Fruit fly (Drosophila melanogaster) whole organism, embryonic: ENCODE results near the gene Ant2.

Source experiments
- B-H1 ChIP-seq: fragments of 200-800 bp; sonication (Bioruptor generic); IDR thresholded peaks from 3 replicates; pipeline ENCODE4 v1.3.6; 2022; ENCODE audit warnings: missing biosample characterization, missing genetic modification characterization
- B-H2 ChIP-seq: fragments of 200-800 bp; sonication (Bioruptor generic); optimal IDR thresholded peaks from 2 replicates; lab custom pipeline; 2018; ENCODE audit warnings: missing biosample characterization, mild to moderate bottlenecking, missing genetic modification characterization
- Blimp-1 ChIP-seq: fragments of 200-800 bp; sonication (Bioruptor generic); optimal IDR thresholded peaks from 3 replicates; lab custom pipeline; 2018; ENCODE audit warnings: missing biosample characterization, missing genetic modification characterization, mild to moderate bottlenecking, moderate library complexity, missing genetic modification reagents
- CG10147 ChIP-seq: fragments of 200-800 bp; sonication (Bioruptor generic); optimal IDR thresholded peaks from 2 replicates; lab custom pipeline; 2019; ENCODE audit warnings: missing biosample characterization, mild to moderate bottlenecking, missing genetic modification characterization, moderate library complexity
- CG10979 ChIP-seq: fragments of 200-800 bp; sonication (Bioruptor generic); optimal IDR thresholded peaks from 2 replicates; lab custom pipeline; 2018; ENCODE audit warnings: missing biosample characterization, mild to moderate bottlenecking, missing genetic modification characterization, moderate library complexity
- CG11456 ChIP-seq: fragments of 200-800 bp; sonication (Bioruptor generic); IDR thresholded peaks from 3 replicates; pipeline ENCODE4 v1.3.6; 2022; ENCODE audit warnings: missing biosample characterization, missing genetic modification characterization
- CG1647 ChIP-seq: fragments of 200-800 bp; sonication (Bioruptor generic); optimal IDR thresholded peaks from 3 replicates; lab custom pipeline; 2016; ENCODE audit warnings: missing biosample characterization, missing genetic modification characterization
- CG16815 ChIP-seq: fragments of 200-800 bp; sonication (Bioruptor generic); optimal IDR thresholded peaks from 3 replicates; lab custom pipeline; 2017; ENCODE audit warnings: missing biosample characterization, mild to moderate bottlenecking, missing genetic modification characterization
- CG17359 ChIP-seq: fragments of 200-800 bp; sonication (Bioruptor generic); optimal IDR thresholded peaks from 3 replicates; lab custom pipeline; 2018; ENCODE audit warnings: missing biosample characterization, mild to moderate bottlenecking, missing genetic modification characterization, moderate library complexity
- CG17912 ChIP-seq: fragments of 200-800 bp; sonication (Bioruptor generic); optimal IDR thresholded peaks from 2 replicates; lab custom pipeline; 2018; ENCODE audit warnings: missing biosample characterization, mild to moderate bottlenecking, missing genetic modification characterization
- CG2199 ChIP-seq: fragments of 200-800 bp; sonication (Bioruptor generic); IDR thresholded peaks from 3 replicates; pipeline ENCODE4 v1.3.6; 2022; ENCODE audit warnings: missing biosample characterization, missing genetic modification characterization
- CG2202 ChIP-seq: fragments of 200-800 bp; sonication (Bioruptor generic); optimal IDR thresholded peaks from 2 replicates; lab custom pipeline; 2018; ENCODE audit warnings: missing biosample characterization, mild to moderate bottlenecking, missing genetic modification characterization
- CG31388 ChIP-seq: fragments of 200-800 bp; sonication (Bioruptor generic); optimal IDR thresholded peaks from 2 replicates; lab custom pipeline; 2016; ENCODE audit warnings: missing biosample characterization, missing genetic modification characterization
- CG32532 ChIP-seq: fragments of 200-800 bp; sonication (Bioruptor generic); IDR thresholded peaks from 2 replicates; pipeline ENCODE4 v1.3.6; 2022; ENCODE audit warnings: missing biosample characterization, missing genetic modification characterization
- CG4360 ChIP-seq: fragments of 200-800 bp; sonication (Bioruptor generic); IDR thresholded peaks from 2 replicates; pipeline ENCODE4 v1.3.6; 2022; ENCODE audit warnings: missing biosample characterization, missing genetic modification characterization
- CG4404 ChIP-seq: fragments of 200-800 bp; sonication (Bioruptor generic); IDR thresholded peaks from 2 replicates; pipeline ENCODE4 v1.3.6; 2022; ENCODE audit warnings: missing biosample characterization, missing genetic modification characterization
- CG6765 ChIP-seq: fragments of 200-800 bp; sonication (Bioruptor generic); optimal IDR thresholded peaks from 3 replicates; lab custom pipeline; 2017; ENCODE audit warnings: missing biosample characterization, mild to moderate bottlenecking, missing genetic modification characterization
- CG7928 ChIP-seq: fragments of 200-800 bp; sonication (Bioruptor generic); optimal IDR thresholded peaks from 2 replicates; lab custom pipeline; 2017; ENCODE audit warnings: missing biosample characterization, mild to moderate bottlenecking, missing genetic modification characterization
- CG7987 ChIP-seq: fragments of 200-800 bp; sonication (Bioruptor generic); optimal IDR thresholded peaks from 2 replicates; lab custom pipeline; 2018; ENCODE audit warnings: missing biosample characterization, mild to moderate bottlenecking, missing genetic modification characterization, moderate library complexity
- CG9727 ChIP-seq: fragments of 200-800 bp; sonication (Bioruptor generic); optimal IDR thresholded peaks from 3 replicates; lab custom pipeline; 2017; ENCODE audit warnings: missing biosample characterization, mild to moderate bottlenecking, missing genetic modification characterization
- CHES-1-like ChIP-seq: fragments of 200-800 bp; sonication (Bioruptor generic); optimal IDR thresholded peaks from 2 replicates; lab custom pipeline; 2016; ENCODE audit warnings: missing biosample characterization, missing genetic modification characterization
- Drgx ChIP-seq: fragments of 200-800 bp; sonication (Bioruptor generic); IDR thresholded peaks from 2 replicates; pipeline ENCODE4 v1.3.6; 2022; ENCODE audit warnings: missing biosample characterization, missing genetic modification characterization
- Gug ChIP-seq: fragments of 200-800 bp; sonication (Bioruptor generic); IDR thresholded peaks from 4 replicates; pipeline ENCODE4 v1.3.6; 2022; ENCODE audit warnings: missing biosample characterization, missing genetic modification characterization
- HLH4C ChIP-seq: fragments of 200-800 bp; sonication (Bioruptor generic); IDR thresholded peaks from 3 replicates; pipeline ENCODE4 v1.3.6; 2022; ENCODE audit warnings: missing biosample characterization, missing genetic modification characterization; ENCODE audit not compliant: partially characterized antibody
- Jarid2 ChIP-seq: fragments of 200-800 bp; sonication (Bioruptor generic); optimal IDR thresholded peaks from 3 replicates; lab custom pipeline; 2017; ENCODE audit warnings: mild to moderate bottlenecking, missing biosample characterization, missing genetic modification reagents, missing genetic modification characterization
- Lpt ChIP-seq: fragments of >200 bp; optimal IDR thresholded peaks from 2 replicates; lab custom pipeline; 2018; ENCODE audit warnings: missing biosample characterization, missing genetic modification characterization
- Oaz ChIP-seq: fragments of 200-800 bp; sonication (Bioruptor generic); IDR thresholded peaks from 2 replicates; pipeline ENCODE4 v1.3.6; 2022; ENCODE audit warnings: missing biosample characterization, missing genetic modification characterization
- Optix ChIP-seq: fragments of 200-800 bp; sonication (Bioruptor generic); IDR thresholded peaks from 3 replicates; pipeline ENCODE4 v1.3.6; 2022; ENCODE audit warnings: missing biosample characterization, missing genetic modification characterization
- TFAM ChIP-seq: fragments of 200-800 bp; sonication (Bioruptor generic); optimal IDR thresholded peaks from 2 replicates; lab custom pipeline; 2017; ENCODE audit warnings: missing biosample characterization, missing genetic modification characterization, inconsistent platforms
- aop ChIP-seq: fragments of 200-800 bp; sonication (Bioruptor generic); IDR thresholded peaks from 2 replicates; pipeline ENCODE4 v1.3.6; 2022; ENCODE audit warnings: missing biosample characterization, missing genetic modification characterization
- btn ChIP-seq: fragments of 200-800 bp; sonication (Bioruptor generic); optimal IDR thresholded peaks from 2 replicates; lab custom pipeline; 2016; ENCODE audit warnings: missing biosample characterization, missing genetic modification characterization
- chm ChIP-seq: fragments of 200-800 bp; sonication (Bioruptor generic); IDR thresholded peaks from 2 replicates; pipeline ENCODE4 v1.3.6; 2022; ENCODE audit warnings: missing biosample characterization, missing genetic modification characterization
- disco-r ChIP-seq: fragments of 200-800 bp; sonication (Bioruptor generic); optimal IDR thresholded peaks from 2 replicates; lab custom pipeline; 2016; ENCODE audit warnings: missing biosample characterization, missing genetic modification characterization
- ems ChIP-seq: fragments of 200-800 bp; sonication (Bioruptor generic); optimal IDR thresholded peaks from 3 replicates; lab custom pipeline; 2016; ENCODE audit warnings: missing biosample characterization, missing genetic modification characterization
- eve ChIP-seq, 2 experiments: fragments of >200 bp; optimal IDR thresholded peaks; 2 replicates each; lab custom pipeline; 2017; ENCODE audit warnings: missing biosample characterization in 2 of 2, missing genetic modification characterization in 2 of 2
- gcm ChIP-seq: fragments of 200-800 bp; sonication (Bioruptor generic); optimal IDR thresholded peaks from 2 replicates; lab custom pipeline; 2019; ENCODE audit warnings: missing biosample characterization, mild to moderate bottlenecking, missing genetic modification characterization, moderate library complexity
- gsb ChIP-seq: fragments of 200-800 bp; sonication (Bioruptor generic); IDR thresholded peaks from 2 replicates; pipeline ENCODE4 v1.3.6; 2022; ENCODE audit warnings: missing biosample characterization, missing genetic modification characterization
- hbn ChIP-seq: fragments of 200-800 bp; sonication (Bioruptor generic); IDR thresholded peaks from 2 replicates; pipeline ENCODE4 v1.3.6; 2022; ENCODE audit warnings: missing biosample characterization, missing genetic modification characterization; ENCODE audit not compliant: partially characterized antibody
- inv ChIP-seq: fragments of 200-800 bp; sonication (Bioruptor generic); IDR thresholded peaks from 2 replicates; pipeline ENCODE4 v1.3.6; 2022; ENCODE audit warnings: missing biosample characterization, missing genetic modification characterization; ENCODE audit not compliant: partially characterized antibody
- kah ChIP-seq: fragments of 200-800 bp; sonication (Bioruptor generic); optimal IDR thresholded peaks from 2 replicates; lab custom pipeline; 2018; ENCODE audit warnings: missing biosample characterization, mild to moderate bottlenecking, missing genetic modification characterization
- lbe ChIP-seq: fragments of 200-800 bp; sonication (Bioruptor generic); optimal IDR thresholded peaks from 2 replicates; lab custom pipeline; 2016; ENCODE audit warnings: missing biosample characterization, mild to moderate bottlenecking, missing genetic modification characterization
- lov ChIP-seq, 2 experiments: fragments of 200-800 bp in 1 of 2; fragments of >200 bp in 1 of 2; sonication (Bioruptor generic) in 1 of 2; IDR thresholded peaks in 1 of 2; optimal IDR thresholded peaks in 1 of 2; 2 replicates in 1 of 2; 3 replicates in 1 of 2; pipeline versions ENCODE4 v1.3.6 to Lab custom; 2017 to 2022; ENCODE audit warnings: missing biosample characterization in 1 of 2, missing genetic modification characterization in 1 of 2
- nerfin-1 ChIP-seq: fragments of 200-800 bp; sonication (Bioruptor generic); optimal IDR thresholded peaks from 3 replicates; lab custom pipeline; 2019; ENCODE audit warnings: missing biosample characterization, mild to moderate bottlenecking, missing genetic modification characterization, moderate library complexity
- pnt ChIP-seq: fragments of 200-800 bp; sonication (Bioruptor generic); optimal IDR thresholded peaks from 3 replicates; lab custom pipeline; 2016; ENCODE audit warnings: missing biosample characterization, missing genetic modification characterization
- row ChIP-seq: fragments of 200-800 bp; sonication (Bioruptor generic); IDR thresholded peaks from 3 replicates; pipeline ENCODE4 v1.3.6; 2022; ENCODE audit warnings: missing biosample characterization, missing genetic modification characterization
- slp2 ChIP-seq: fragments of 200-800 bp; sonication (Bioruptor generic); optimal IDR thresholded peaks from 2 replicates; lab custom pipeline; 2016; ENCODE audit warnings: missing biosample characterization, missing genetic modification characterization
- stc ChIP-seq: fragments of 200-800 bp; sonication (Bioruptor generic); IDR thresholded peaks from 2 replicates; pipeline ENCODE4 v1.3.6; 2022; ENCODE audit warnings: missing biosample characterization, missing genetic modification characterization
- tap ChIP-seq: fragments of 200-800 bp; optimal IDR thresholded peaks from 3 replicates; lab custom pipeline; 2019; ENCODE audit warnings: missing biosample characterization, mild to moderate bottlenecking, missing genetic modification characterization, moderate library complexity
- tup ChIP-seq: fragments of 200-800 bp; sonication (Bioruptor generic); optimal IDR thresholded peaks from 2 replicates; lab custom pipeline; 2016; ENCODE audit warnings: missing biosample characterization, mild to moderate bottlenecking, missing genetic modification characterization, moderate library complexity
- vfl ChIP-seq: fragments of 200-800 bp; sonication (Bioruptor generic); optimal IDR thresholded peaks from 2 replicates; lab custom pipeline; 2016; ENCODE audit warnings: missing biosample characterization, missing genetic modification characterization
- wor ChIP-seq: fragments of 200-800 bp; sonication (Bioruptor generic); IDR thresholded peaks from 2 replicates; pipeline ENCODE4 v1.3.6; 2022; ENCODE audit warnings: missing biosample characterization, missing genetic modification characterization

Ant2 gene

DNA sequence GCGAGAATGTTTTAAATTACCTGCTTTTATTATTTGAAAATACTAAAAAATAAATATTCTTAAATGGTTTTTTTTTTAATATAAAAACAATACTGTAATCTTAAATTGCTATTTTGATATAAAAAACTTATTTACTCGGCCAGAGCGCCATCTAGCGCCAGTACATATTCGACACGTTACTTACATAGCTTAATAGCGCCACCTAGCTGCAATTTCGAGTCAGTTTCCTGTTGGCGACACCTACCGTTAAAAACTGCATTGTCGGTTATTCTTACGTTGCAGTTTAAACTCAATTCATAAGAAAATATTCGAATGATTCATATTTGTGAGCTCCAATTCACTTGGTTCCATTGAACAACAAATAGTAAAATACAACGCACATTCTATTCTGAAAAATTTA, 45.7 kb upstream of the Ant2 start (continued):
- TF ChIP-seq lov (optimal IDR thresholded peaks at IDR 0.05; lab: Kevin White, UChicago) (no peak), lov (GFP tag; IDR thresholded peaks at IDR 0.05; lab: Robert Waterston, UW) (no peak), CG2199 (peak; percentile 83), B-H2 (peak; percentile 71), slp2 (peak; percentile 37), gcm (no peak), CG4360 (GFP tag; lab: Robert Waterston, UW) (no peak), pnt (GFP tag; lab: Kevin White, UChicago) (peak; percentile 59), CG7987 (GFP tag; lab: Kevin White, UChicago) (peak; percentile 57), stc (GFP tag; lab: Robert Waterston, UW) (no peak), Optix (GFP tag; lab: Robert Waterston, UW) (peak; percentile 51; the same call in 2 of the 3 replicates), gsb (no peak), CG32532 (peak; percentile 82), inv (GFP tag; lab: Robert Waterston, UW) (no peak), CG10147 (peak; percentile 27), Oaz (GFP tag; lab: Robert Waterston, UW) (0 out of 2 replicates have a peak, but pooled peaks have one; percentile 24), CG10979 (tag; lab: Kevin White, UChicago) (peak; percentile 33), CG11456 (GFP tag; lab: Robert Waterston, UW) (peak; percentile 95), CG17912 (GFP tag; lab: Kevin White, UChicago) (peak; percentile 65), B-H1 (GFP tag; lab: Robert Waterston, UW) (peak; percentile 35; the same call in 2 of the 3 replicates), CG9727 (GFP tag; lab: Kevin White, UChicago) (peak; percentile 19), chm (GFP tag; lab: Robert Waterston, UW) (no peak), Jarid2 (GFP tag; lab: Kevin White, UChicago) (no peak), Gug (GFP tag; lab: Robert Waterston, UW) (peak; percentile 64; the same call in 2 of the 4 replicates), CG17359 (peak; percentile 62), vfl (GFP tag; lab: Kevin White, UChicago) (peak; percentile 2), CG2202 (tag; lab: Kevin White, UChicago) (no peak), tap (tag; lab: Kevin White, UChicago) (no peak), ems (GFP tag; lab: Kevin White, UChicago) (peak; percentile 13), CG16815 (GFP tag; lab: Kevin White, UChicago) (peak; percentile 42), CG6765 (no peak), CG31388 (GFP tag; lab: Kevin White, UChicago) (peak; percentile 17), lbe (GFP tag; lab: Kevin White, UChicago) (no peak), Blimp-1 (peak; percentile 20), Drgx (GFP tag; lab: Robert Waterston, UW) (no peak), row (GFP tag; lab: Robert Waterston, UW) (0 out of 3 replicates have a peak, but pooled peaks have one; percentile 20), wor (GFP tag; lab: Robert Waterston, UW) (peak; percentile 34; the same call in 1 of the 2 replicates), aop (0 out of 2 replicates have a peak, but pooled peaks have one; percentile 6), btn (GFP tag; lab: Kevin White, UChicago) (no peak), hbn (GFP tag; lab: Robert Waterston, UW) (no peak), HLH4C (GFP tag; lab: Robert Waterston, UW) (no peak), CHES-1-like (peak; percentile 32), eve (GFP tag; optimal IDR thresholded peaks at IDR 0.05; lab: Kevin White, UChicago) (no peak), disco-r (no peak), nerfin-1 (tag; lab: Kevin White, UChicago) (no peak), Lpt (no peak), CG1647 (GFP tag; lab: Kevin White, UChicago) (peak; percentile 54), kah (no peak), CG4404 (GFP tag; lab: Robert Waterston, UW) (no peak), tup (no peak), CG7928 (GFP tag; lab: Kevin White, UChicago) (no peak), TFAM (GFP tag; lab: Kevin White, UChicago) (no peak)
